Fruit fly (Drosophila melanogaster) whole organism, embryonic: ENCODE results near the gene CG6878.

ENCODE experiments used
- Abd-B ChIP-seq: fragments of 200-800 bp; sonication (Bioruptor generic); optimal IDR thresholded peaks from 2 replicates; lab custom pipeline; 2018; ENCODE audit warnings: missing biosample characterization, mild to moderate bottlenecking, missing genetic modification characterization, moderate library complexity
- Bgb ChIP-seq: fragments of 200-800 bp; sonication (Bioruptor generic); IDR thresholded peaks from 2 replicates; pipeline ENCODE4 v1.3.6; 2022; ENCODE audit warnings: missing biosample characterization, missing genetic modification characterization; ENCODE audit not compliant: partially characterized antibody
- CG12155 ChIP-seq: fragments of 200-800 bp; sonication (Bioruptor generic); optimal IDR thresholded peaks from 3 replicates; lab custom pipeline; 2016; ENCODE audit warnings: missing biosample characterization, missing genetic modification characterization
- CG12391 ChIP-seq: fragments of 200-800 bp; sonication (Bioruptor generic); optimal IDR thresholded peaks from 3 replicates; lab custom pipeline; 2018; ENCODE audit warnings: missing biosample characterization, mild to moderate bottlenecking, missing genetic modification characterization, moderate library complexity
- CG13287 ChIP-seq: fragments of 200-800 bp; sonication (Bioruptor generic); IDR thresholded peaks from 2 replicates; pipeline ENCODE4 v1.3.6; 2022; ENCODE audit warnings: missing biosample characterization, missing genetic modification characterization; ENCODE audit not compliant: partially characterized antibody
- CG14014 ChIP-seq: fragments of 200-800 bp; sonication (Bioruptor generic); IDR thresholded peaks from 2 replicates; pipeline ENCODE4 v1.3.6; 2022; ENCODE audit warnings: missing biosample characterization, missing genetic modification characterization
- CG14667 ChIP-seq: fragments of 200-800 bp; sonication (Bioruptor generic); IDR thresholded peaks from 2 replicates; pipeline ENCODE4 v1.3.6; 2022; ENCODE audit warnings: missing biosample characterization, missing genetic modification characterization
- CG15514 ChIP-seq: fragments of 200-800 bp; sonication (Bioruptor generic); optimal IDR thresholded peaks from 3 replicates; lab custom pipeline; 2017; ENCODE audit warnings: missing biosample characterization, missing genetic modification characterization, mild to moderate bottlenecking, moderate library complexity, missing genetic modification reagents
- CG1647 ChIP-seq: fragments of 200-800 bp; sonication (Bioruptor generic); optimal IDR thresholded peaks from 3 replicates; lab custom pipeline; 2016; ENCODE audit warnings: missing biosample characterization, missing genetic modification characterization
- CG31365 ChIP-seq: fragments of 200-800 bp; sonication (Bioruptor generic); optimal IDR thresholded peaks from 2 replicates; lab custom pipeline; 2018; ENCODE audit warnings: missing biosample characterization, mild to moderate bottlenecking, missing genetic modification characterization
- CG3163 ChIP-seq: fragments of 200-800 bp; sonication (Bioruptor generic); optimal IDR thresholded peaks from 3 replicates; lab custom pipeline; 2016; ENCODE audit warnings: missing biosample characterization, missing genetic modification characterization
- CG32532 ChIP-seq: fragments of 200-800 bp; sonication (Bioruptor generic); IDR thresholded peaks from 2 replicates; pipeline ENCODE4 v1.3.6; 2022; ENCODE audit warnings: missing biosample characterization, missing genetic modification characterization
- CG34224 ChIP-seq: fragments of 200-800 bp; sonication (Bioruptor generic); IDR thresholded peaks from 3 replicates; pipeline ENCODE4 v1.3.6; 2022; ENCODE audit warnings: missing biosample characterization, missing genetic modification characterization; ENCODE audit not compliant: partially characterized antibody
- CG42726 ChIP-seq: fragments of 200-800 bp; sonication (Bioruptor generic); IDR thresholded peaks from 2 replicates; pipeline ENCODE4 v1.3.6; 2022; ENCODE audit warnings: missing biosample characterization, missing genetic modification characterization; ENCODE audit not compliant: partially characterized antibody
- CG4360 ChIP-seq: fragments of 200-800 bp; sonication (Bioruptor generic); IDR thresholded peaks from 2 replicates; pipeline ENCODE4 v1.3.6; 2022; ENCODE audit warnings: missing biosample characterization, missing genetic modification characterization
- CG4730 ChIP-seq: fragments of 200-800 bp; sonication (Bioruptor generic); IDR thresholded peaks from 2 replicates; pipeline ENCODE4 v1.3.6; 2022; ENCODE audit warnings: missing biosample characterization, missing genetic modification characterization
- CG7786 ChIP-seq: fragments of 200-800 bp; sonication (Bioruptor generic); optimal IDR thresholded peaks from 2 replicates; lab custom pipeline; 2016; ENCODE audit warnings: missing biosample characterization, missing genetic modification characterization
- CG7987 ChIP-seq: fragments of 200-800 bp; sonication (Bioruptor generic); optimal IDR thresholded peaks from 2 replicates; lab custom pipeline; 2018; ENCODE audit warnings: missing biosample characterization, mild to moderate bottlenecking, missing genetic modification characterization, moderate library complexity
- CrebB ChIP-seq: fragments of 200-800 bp; sonication (Bioruptor generic); optimal IDR thresholded peaks from 3 replicates; lab custom pipeline; 2018; ENCODE audit warnings: missing biosample characterization, mild to moderate bottlenecking, missing genetic modification characterization
- Drgx ChIP-seq: fragments of 200-800 bp; sonication (Bioruptor generic); IDR thresholded peaks from 2 replicates; pipeline ENCODE4 v1.3.6; 2022; ENCODE audit warnings: missing biosample characterization, missing genetic modification characterization
- Ets97D ChIP-seq: fragments of 200-800 bp; sonication (Bioruptor generic); optimal IDR thresholded peaks from 3 replicates; lab custom pipeline; 2016; ENCODE audit warnings: missing biosample characterization, missing genetic modification characterization
- Fer3 ChIP-seq: fragments of 200-800 bp; sonication (Bioruptor generic); optimal IDR thresholded peaks from 2 replicates; lab custom pipeline; 2018; ENCODE audit warnings: missing biosample characterization, mild to moderate bottlenecking, missing genetic modification characterization, moderate library complexity
- HLH54F ChIP-seq: fragments of 200-800 bp; sonication (Bioruptor generic); optimal IDR thresholded peaks from 3 replicates; lab custom pipeline; 2016; ENCODE audit warnings: missing biosample characterization, missing genetic modification characterization
- Hr78 ChIP-seq, 2 experiments: fragments of 200-800 bp in 1 of 2; fragments of >200 bp in 1 of 2; sonication (Bioruptor generic) in 1 of 2; optimal IDR thresholded peaks; 2 replicates each; lab custom pipeline; 2017 to 2019; ENCODE audit warnings: missing biosample characterization in 2 of 2, missing genetic modification characterization in 2 of 2, mild to moderate bottlenecking in 1 of 2, moderate library complexity in 1 of 2
- Jarid2 ChIP-seq: fragments of 200-800 bp; sonication (Bioruptor generic); optimal IDR thresholded peaks from 3 replicates; lab custom pipeline; 2017; ENCODE audit warnings: mild to moderate bottlenecking, missing biosample characterization, missing genetic modification reagents, missing genetic modification characterization
- NFAT ChIP-seq: fragments of 200-800 bp; sonication (Bioruptor generic); IDR thresholded peaks from 2 replicates; pipeline ENCODE4 v1.3.6; 2022; ENCODE audit warnings: missing biosample characterization, missing genetic modification characterization
- Nf-YB ChIP-seq: fragments of 200-800 bp; sonication (Bioruptor generic); optimal IDR thresholded peaks from 3 replicates; lab custom pipeline; 2019; ENCODE audit warnings: missing biosample characterization, mild to moderate bottlenecking, missing genetic modification characterization, moderate library complexity
- Scr ChIP-seq: fragments of 200-800 bp; sonication (Bioruptor generic); IDR thresholded peaks from 2 replicates; pipeline ENCODE4 v1.3.6; 2022; ENCODE audit warnings: missing biosample characterization, missing genetic modification characterization; ENCODE audit not compliant: partially characterized antibody
- Vsx1 ChIP-seq: fragments of 200-800 bp; sonication (Bioruptor generic); optimal IDR thresholded peaks from 2 replicates; lab custom pipeline; 2017; ENCODE audit warnings: missing biosample characterization, mild to moderate bottlenecking, missing genetic modification characterization, missing genetic modification reagents
- bab2 ChIP-seq: fragments of 200-800 bp; sonication (Bioruptor generic); optimal IDR thresholded peaks from 2 replicates; lab custom pipeline; 2016; ENCODE audit warnings: missing biosample characterization, missing genetic modification characterization
- bbx ChIP-seq: fragments of 200-800 bp; sonication (Bioruptor generic); IDR thresholded peaks from 2 replicates; pipeline ENCODE4 v1.3.6; 2022; ENCODE audit warnings: missing biosample characterization, missing genetic modification characterization; ENCODE audit not compliant: partially characterized antibody
- dmrt11E ChIP-seq: fragments of 200-800 bp; sonication (Bioruptor generic); optimal IDR thresholded peaks from 3 replicates; lab custom pipeline; 2018; ENCODE audit warnings: missing biosample characterization, mild to moderate bottlenecking, missing genetic modification characterization, moderate library complexity
- dysf ChIP-seq: fragments of 200-800 bp; sonication (Bioruptor generic); IDR thresholded peaks from 3 replicates; pipeline ENCODE4 v1.3.6; 2022; ENCODE audit warnings: missing biosample characterization, missing genetic modification characterization
- insv ChIP-seq, 2 experiments: fragments of 200-800 bp; sonication (Bioruptor generic); optimal IDR thresholded peaks; 3 replicates each; lab custom pipeline; 2016 to 2018; ENCODE audit warnings: missing biosample characterization in 2 of 2, missing genetic modification characterization in 2 of 2
- lola ChIP-seq, 3 experiments: fragments of >200 bp in 2 of 3; fragments of 200-800 bp in 1 of 3; sonication (Bioruptor generic) in 1 of 3; optimal IDR thresholded peaks; 2 replicates each; lab custom pipeline; 2017 to 2019; ENCODE audit warnings: missing biosample characterization in 3 of 3, missing genetic modification characterization in 3 of 3, mild to moderate bottlenecking in 1 of 3, moderate library complexity in 1 of 3
- pan ChIP-seq, 4 experiments: fragments of >200 bp in 3 of 4; fragments of 200-800 bp in 1 of 4; sonication (Bioruptor generic) in 1 of 4; optimal IDR thresholded peaks in 3 of 4; IDR thresholded peaks in 1 of 4; 2 replicates each; pipeline versions ENCODE4 v1.3.6 to Lab custom; 2017 to 2022; ENCODE audit warnings: missing biosample characterization in 2 of 4, missing genetic modification characterization in 2 of 4, mixed read lengths in 1 of 4
- prd ChIP-seq, 3 experiments: fragments of >200 bp in 2 of 3; fragments of 200-800 bp in 1 of 3; sonication (Bioruptor generic) in 1 of 3; optimal IDR thresholded peaks in 2 of 3; IDR thresholded peaks in 1 of 3; 2 replicates in 2 of 3; 3 replicates in 1 of 3; pipeline versions ENCODE4 v1.3.6 to Lab custom; 2017 to 2022; ENCODE audit warnings: missing biosample characterization in 1 of 3, missing genetic modification characterization in 1 of 3
- run ChIP-seq: fragments of 200-800 bp; sonication (Bioruptor generic); optimal IDR thresholded peaks from 3 replicates; lab custom pipeline; 2018; ENCODE audit warnings: missing biosample characterization, mild to moderate bottlenecking, missing genetic modification characterization
- sc ChIP-seq, 3 experiments: fragments of >200 bp in 2 of 3; fragments of 200-800 bp in 1 of 3; sonication (Bioruptor generic) in 1 of 3; optimal IDR thresholded peaks; 2 replicates in 2 of 3; 3 replicates in 1 of 3; lab custom pipeline; 2017; ENCODE audit warnings: mild to moderate bottlenecking in 1 of 3, missing biosample characterization in 1 of 3, missing genetic modification characterization in 1 of 3, missing genetic modification reagents in 1 of 3
- scrt ChIP-seq: fragments of 200-800 bp; sonication (Bioruptor generic); optimal IDR thresholded peaks from 2 replicates; lab custom pipeline; 2018; ENCODE audit warnings: missing biosample characterization, mild to moderate bottlenecking, missing genetic modification characterization, moderate library complexity
- sens ChIP-seq: fragments of 200-800 bp; sonication (Bioruptor generic); peaks from one replicate; lab custom pipeline; 2016; ENCODE audit warnings: missing biosample characterization, missing genetic modification characterization
- sob ChIP-seq: fragments of 200-800 bp; sonication (Bioruptor generic); IDR thresholded peaks from 2 replicates; pipeline ENCODE4 v1.3.6; 2022; ENCODE audit warnings: missing biosample characterization, missing genetic modification characterization

The CG6878 gene

DNA sequence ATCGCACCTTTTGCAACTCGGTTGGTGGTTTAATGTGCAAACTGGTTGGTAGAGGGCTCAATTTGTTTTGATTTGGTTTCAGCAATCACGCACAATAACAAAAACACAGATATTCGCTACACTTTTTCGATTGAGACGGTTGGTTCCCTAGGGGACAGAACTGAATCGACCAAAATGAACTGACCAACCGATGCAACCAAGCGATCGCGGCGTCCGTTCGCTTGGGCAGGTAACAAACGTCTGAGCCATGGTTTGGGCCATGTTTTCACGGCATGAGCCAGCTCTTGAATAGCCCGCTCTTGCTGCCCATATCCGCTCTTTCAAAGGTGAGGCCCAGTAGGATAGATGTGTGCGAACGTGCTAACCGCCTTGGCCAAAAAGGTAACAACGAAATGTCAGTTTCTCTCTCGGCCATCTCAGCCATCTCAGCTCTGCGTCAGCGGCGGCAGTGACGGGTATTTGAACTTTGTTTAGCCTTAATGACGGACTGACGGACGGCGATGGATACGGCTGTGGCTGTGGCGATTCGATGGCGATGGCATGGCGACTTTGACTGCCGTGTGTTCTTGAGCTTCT is 36.5 kb upstream of the CG6878 start, which contains the start of gene CG16959 (continued):
- TF ChIP-seq pan (optimal IDR thresholded peaks at IDR 0.05; lab: Kevin White, UChicago), result no peak
- no peak for TF ChIP-seq pan (GFP tag; optimal IDR thresholded peaks at IDR 0.05 in 1 of 2, IDR thresholded peaks at IDR 0.05 in 1 of 2)
- TF ChIP-seq CG31365 (tag; lab: Kevin White, UChicago), result no peak
- peak; percentile 50 for TF ChIP-seq Jarid2 (GFP tag; lab: Kevin White, UChicago)
- peak; percentile 71 for TF ChIP-seq CG3163 (GFP tag; lab: Kevin White, UChicago)
- no peak for TF ChIP-seq CG12391 (tag; lab: Kevin White, UChicago)
- TF ChIP-seq CG4360 (GFP tag; lab: Robert Waterston, UW), result no peak
- peak; percentile 12; the same call in 1 of the 2 replicates for TF ChIP-seq bbx (GFP tag; lab: Robert Waterston, UW)
- peak; percentile 21; the same call in 1 of the 2 replicates for TF ChIP-seq Drgx (GFP tag; lab: Robert Waterston, UW)
- TF ChIP-seq CG7987 (GFP tag; lab: Kevin White, UChicago), result no peak
- TF ChIP-seq scrt (GFP tag; lab: Kevin White, UChicago), result no peak
- 0 out of 2 replicates have a peak, but pooled peaks have one; percentile 2 for TF ChIP-seq NFAT (GFP tag; lab: Robert Waterston, UW)
- TF ChIP-seq CG34224 (GFP tag; lab: Robert Waterston, UW), result peak; percentile 30; the same call in 1 of the 3 replicates
- TF ChIP-seq CrebB, result peak; percentile 22
- no peak for TF ChIP-seq Nf-YB (GFP tag; lab: Kevin White, UChicago)
- TF ChIP-seq Bgb (GFP tag; lab: Robert Waterston, UW), result peak; percentile 27; the same call in 1 of the 2 replicates
- no peak for TF ChIP-seq prd (optimal IDR thresholded peaks at IDR 0.05; lab: Kevin White, UChicago)
- TF ChIP-seq prd (GFP tag; IDR thresholded peaks at IDR 0.05; lab: Robert Waterston, UW), result no peak
- TF ChIP-seq Scr, result no peak
- TF ChIP-seq HLH54F (GFP tag; lab: Kevin White, UChicago), result no peak
- TF ChIP-seq CG14667 (GFP tag; lab: Robert Waterston, UW), result no peak
- peak; percentile 27 for TF ChIP-seq CG15514 (GFP tag; lab: Kevin White, UChicago)
- TF ChIP-seq Fer3 (tag; lab: Kevin White, UChicago), result no peak
- no peak for TF ChIP-seq Abd-B (GFP tag; lab: Kevin White, UChicago)
- TF ChIP-seq CG13287, result peak; percentile 50; the same call in 1 of the 2 replicates
- TF ChIP-seq CG7786 (GFP tag; lab: Kevin White, UChicago), result no peak
- TF ChIP-seq CG42726 (GFP tag; lab: Robert Waterston, UW), result no peak
- TF ChIP-seq insv (GFP tag; optimal IDR thresholded peaks at IDR 0.05; lab: Kevin White, UChicago), result no peak
- TF ChIP-seq CG32532 (GFP tag; lab: Robert Waterston, UW), result no peak
- no peak for TF ChIP-seq Vsx1
- no peak for TF ChIP-seq bab2 (GFP tag; lab: Kevin White, UChicago)
- no peak for TF ChIP-seq CG12155 (GFP tag; lab: Kevin White, UChicago)
- no peak; the same call in 1 of the 2 replicates for TF ChIP-seq CG14014
- TF ChIP-seq sc (optimal IDR thresholded peaks at IDR 0.05; lab: Kevin White, UChicago), result no peak
- TF ChIP-seq sc (GFP tag; optimal IDR thresholded peaks at IDR 0.05; lab: Kevin White, UChicago), result no peak

- TF ChIP-seq Ets97D (GFP tag; lab: Kevin White, UChicago) (no peak), sob (no peak), sens (GFP tag; lab: Kevin White, UChicago) (peak; percentile 82), dysf (GFP tag; lab: Robert Waterston, UW) (no peak), lola (GFP tag; optimal IDR thresholded peaks at IDR 0.05; lab: Kevin White, UChicago) (peak in 1 of 3 experiments; percentile 24), CG4730 (no peak), dmrt11E (tag; lab: Kevin White, UChicago) (peak; percentile 2), run (tag; lab: Kevin White, UChicago) (no peak), Hr78 (GFP tag; optimal IDR thresholded peaks at IDR 0.05; lab: Kevin White, UChicago) (peak in 1 of 2 experiments; percentile 0), CG1647 (GFP tag; lab: Kevin White, UChicago) (no peak)
Measured at dm6 chr3L:15125717-15126116, 35.9 kb upstream of the CG6878 start.
